Worm (Caenorhabditis elegans) whole organism, L4 larva: Measurements from ENCODE around the gene cdc-37.
A peak's percentile ranks its signal among the peaks of the same experiment; 100 is the strongest.

Experiments used
- ceh-44 ChIP-seq: fragments of 200-800 bp; sonication (Bioruptor generic); IDR thresholded peaks from 2 replicates; pipeline ENCODE4 v1.3.6; 2022; ENCODE audit warnings: missing genetic modification reagents, missing genetic modification characterization, missing compliant biosample characterization
- daf-19 ChIP-seq: fragments of 200-800 bp; sonication (Bioruptor generic); conservative IDR thresholded peaks from 2 replicates; pipeline ENCODE4 v1.3.6; 2022; ENCODE audit warnings: missing genetic modification characterization, missing compliant biosample characterization
- dmd-9 ChIP-seq: fragments of 200-800 bp; sonication (Bioruptor generic); IDR thresholded peaks from 2 replicates; pipeline ENCODE4 v1.3.6; 2022; ENCODE audit warnings: missing genetic modification reagents, missing genetic modification characterization, missing compliant biosample characterization
- fos-1 ChIP-seq: fragments of 150-350 bp; optimal IDR thresholded peaks from 2 replicates; lab custom pipeline; 2014; ENCODE audit warnings: missing biosample characterization, missing genetic modification characterization
- hlh-30 ChIP-seq: sonication (generic microtip); optimal IDR thresholded peaks from 2 replicates; lab custom pipeline; 2017; ENCODE audit warnings: antibody characterized with exemption, mild to moderate bottlenecking, missing genetic modification characterization, missing compliant biosample characterization; ENCODE audit not compliant: insufficient read depth
- jun-1 ChIP-seq: fragments of 150-350 bp; optimal IDR thresholded peaks from 2 replicates; lab custom pipeline; 2014; ENCODE audit warnings: missing biosample characterization, missing genetic modification reagents, missing genetic modification characterization
- lin-13 ChIP-seq: fragments of 150-350 bp; optimal IDR thresholded peaks from 2 replicates; lab custom pipeline; 2014; ENCODE audit warnings: missing biosample characterization, missing genetic modification reagents, missing genetic modification characterization
- madf-9 ChIP-seq: fragments of 200-800 bp; sonication (Bioruptor generic); conservative IDR thresholded peaks from 2 replicates; pipeline ENCODE4 v1.3.6; 2022; ENCODE audit warnings: missing genetic modification reagents, missing genetic modification characterization, missing compliant biosample characterization
- nhr-28 ChIP-seq: fragments of 150-350 bp; optimal IDR thresholded peaks from 2 replicates; lab custom pipeline; 2014; ENCODE audit warnings: missing biosample characterization, missing genetic modification characterization
- snpc-4 ChIP-seq: fragments of 150-350 bp; optimal IDR thresholded peaks from 2 replicates; lab custom pipeline; 2014; ENCODE audit warnings: missing biosample characterization, missing genetic modification characterization
- spr-1 ChIP-seq: sonication (generic microtip); optimal IDR thresholded peaks from 2 replicates; lab custom pipeline; 2016; ENCODE audit warnings: mild to moderate bottlenecking, missing genetic modification characterization, missing compliant biosample characterization
- tag-97 ChIP-seq: fragments of 200-800 bp; sonication (Bioruptor generic); IDR thresholded peaks from 2 replicates; pipeline ENCODE4 v1.3.6; 2022; ENCODE audit warnings: missing genetic modification characterization, missing compliant biosample characterization
- ztf-11 ChIP-seq: fragments of 150-350 bp; optimal IDR thresholded peaks from 2 replicates; lab custom pipeline; 2014; ENCODE audit warnings: missing biosample characterization, missing genetic modification characterization

- TF ChIP-seq daf-19 (GFP tag; lab: Robert Waterston, UW), result no peak
- TF ChIP-seq fos-1 (tag; lab: Kevin White, UChicago), result no peak
- no peak for TF ChIP-seq jun-1 (tag; lab: Kevin White, UChicago)
- TF ChIP-seq hlh-30 (tag; lab: Kevin White, UChicago), result peak; percentile 65
- no peak for TF ChIP-seq ceh-44 (GFP tag; lab: Robert Waterston, UW)
- TF ChIP-seq madf-9 (GFP tag; lab: Robert Waterston, UW), result no peak
- no peak for TF ChIP-seq ztf-11
- TF ChIP-seq lin-13 (GFP tag; lab: Kevin White, UChicago), result no peak
- peak; percentile 85 for TF ChIP-seq nhr-28 (tag; lab: Kevin White, UChicago)
- TF ChIP-seq spr-1 (tag; lab: Kevin White, UChicago), result no peak
- TF ChIP-seq tag-97 (GFP tag; lab: Robert Waterston, UW), result no peak
- TF ChIP-seq snpc-4 (tag; lab: Kevin White, UChicago), result no peak
- no peak for TF ChIP-seq dmd-9 (GFP tag; lab: Robert Waterston, UW)
Observed at ce11 chrII:625926-626325, 45.5 kb upstream of the cdc-37 start.
